Worm (Caenorhabditis elegans) whole organism, L1 larva: ENCODE results near the gene F10C1.1.

ENCODE experiments used
- C34B4.2 ChIP-seq: sonication (generic microtip); optimal IDR thresholded peaks from 2 replicates; lab custom pipeline; 2017; ENCODE audit warnings: mild to moderate bottlenecking, missing genetic modification characterization, missing compliant biosample characterization
- Y116A8C.19 ChIP-seq: sonication (generic microtip); optimal IDR thresholded peaks from 2 replicates; lab custom pipeline; 2016; ENCODE audit warnings: missing compliant biosample characterization, missing genetic modification characterization, borderline replicate concordance
- aha-1 ChIP-seq: fragments of 150-350 bp; optimal IDR thresholded peaks from 2 replicates; lab custom pipeline; 2014; ENCODE audit warnings: missing biosample characterization, missing genetic modification characterization
- alr-1 ChIP-seq: fragments of 200-800 bp; sonication (Bioruptor generic); optimal IDR thresholded peaks from 2 replicates; lab custom pipeline; 2018; ENCODE audit warnings: borderline replicate concordance, mild to moderate bottlenecking, missing genetic modification characterization, missing compliant biosample characterization
- aly-2 ChIP-seq: fragments of 150-350 bp; optimal IDR thresholded peaks from 2 replicates; lab custom pipeline; 2014; ENCODE audit warnings: missing biosample characterization, missing genetic modification characterization
- blmp-1 ChIP-seq: fragments of 150-350 bp; optimal IDR thresholded peaks from 2 replicates; lab custom pipeline; 2014; ENCODE audit warnings: missing biosample characterization, missing genetic modification characterization
- ceh-63 ChIP-seq: fragments of 200-800 bp; sonication (Bioruptor generic); optimal IDR thresholded peaks from 2 replicates; lab custom pipeline; 2018; ENCODE audit warnings: mild to moderate bottlenecking, missing genetic modification characterization, missing compliant biosample characterization
- ceh-8 ChIP-seq: fragments of 200-800 bp; sonication (Bioruptor generic); optimal IDR thresholded peaks from 2 replicates; lab custom pipeline; 2018; ENCODE audit warnings: mild to moderate bottlenecking, missing genetic modification characterization, moderate library complexity, missing compliant biosample characterization
- ceh-82 ChIP-seq, 3 experiments: fragments of 150-350 bp in 1 of 3; sonication (generic microtip) in 2 of 3; optimal IDR thresholded peaks; 2 replicates each; lab custom pipeline; 2014 to 2017; ENCODE audit warnings: missing biosample characterization in 3 of 3, missing genetic modification characterization in 3 of 3
- ceh-88 ChIP-seq: fragments of 200-800 bp; sonication (Bioruptor generic); IDR thresholded peaks from 2 replicates; pipeline ENCODE4 v1.3.6; 2022; ENCODE audit warnings: missing genetic modification characterization, missing compliant biosample characterization
- ceh-90 ChIP-seq: sonication (generic microtip); optimal IDR thresholded peaks from 2 replicates; lab custom pipeline; 2016; ENCODE audit warnings: missing genetic modification characterization, missing compliant biosample characterization
- ces-1 ChIP-seq: fragments of 150-350 bp; optimal IDR thresholded peaks from 2 replicates; lab custom pipeline; 2014; ENCODE audit warnings: missing biosample characterization, missing genetic modification reagents, missing genetic modification characterization
- efl-3 ChIP-seq: fragments of 200-800 bp; sonication (Bioruptor generic); optimal IDR thresholded peaks from 2 replicates; lab custom pipeline; 2018; ENCODE audit warnings: mild to moderate bottlenecking, missing genetic modification characterization, missing compliant biosample characterization
- egl-13 ChIP-seq: sonication (generic microtip); optimal IDR thresholded peaks from 2 replicates; lab custom pipeline; 2016; ENCODE audit warnings: missing genotype, missing genetic modification reagents, missing genetic modification characterization, missing compliant biosample characterization
- fkh-10 ChIP-seq: sonication (generic microtip); optimal IDR thresholded peaks from 2 replicates; lab custom pipeline; 2017; ENCODE audit warnings: missing biosample characterization, missing genetic modification reagents, missing genetic modification characterization
- fkh-8 ChIP-seq: sonication (generic microtip); optimal IDR thresholded peaks from 2 replicates; lab custom pipeline; 2016; ENCODE audit warnings: mild to moderate bottlenecking, missing genetic modification characterization, missing compliant biosample characterization
- fos-1 ChIP-seq: fragments of 150-350 bp; optimal IDR thresholded peaks from 2 replicates; lab custom pipeline; 2014; ENCODE audit warnings: missing biosample characterization, missing genetic modification characterization
- grh-1 ChIP-seq: fragments of 200-800 bp; sonication (Bioruptor generic); IDR thresholded peaks from 2 replicates; pipeline ENCODE4 v1.3.6; 2022; ENCODE audit warnings: missing genetic modification reagents, missing genetic modification characterization, missing compliant biosample characterization
- hlh-17 ChIP-seq: fragments of 200-800 bp; sonication (Bioruptor generic); optimal IDR thresholded peaks from 2 replicates; lab custom pipeline; 2018; ENCODE audit warnings: missing genetic modification characterization, mild to moderate bottlenecking, missing compliant biosample characterization, moderate library complexity, borderline replicate concordance
- hlh-4 ChIP-seq: sonication (generic microtip); optimal IDR thresholded peaks from 2 replicates; lab custom pipeline; 2016; ENCODE audit warnings: mild to moderate bottlenecking, missing genetic modification characterization, missing compliant biosample characterization
- hpl-2 ChIP-seq: fragments of 150-350 bp; optimal IDR thresholded peaks from 2 replicates; lab custom pipeline; 2014; ENCODE audit warnings: missing biosample characterization, missing genetic modification reagents, missing genetic modification characterization
- jun-1 ChIP-seq: fragments of 150-350 bp; optimal IDR thresholded peaks from 2 replicates; lab custom pipeline; 2014; ENCODE audit warnings: missing biosample characterization, missing genetic modification reagents, missing genetic modification characterization
- lin-14 ChIP-seq: fragments of 200-800 bp; sonication (Bioruptor generic); optimal IDR thresholded peaks from 2 replicates; lab custom pipeline; 2018; ENCODE audit warnings: mild to moderate bottlenecking, missing genetic modification characterization, moderate library complexity, missing compliant biosample characterization
- lir-3 ChIP-seq: sonication (generic microtip); optimal IDR thresholded peaks from 2 replicates; lab custom pipeline; 2016; ENCODE audit warnings: mild to moderate bottlenecking, missing genetic modification characterization, moderate library complexity, missing compliant biosample characterization; ENCODE audit not compliant: poor library complexity
- mab-9 ChIP-seq: fragments of 200-800 bp; sonication (Bioruptor generic); IDR thresholded peaks from 2 replicates; pipeline ENCODE4 v1.3.6; 2022; ENCODE audit warnings: missing genetic modification reagents, missing genetic modification characterization, missing compliant biosample characterization
- mep-1 ChIP-seq: fragments of 150-350 bp; optimal IDR thresholded peaks from 2 replicates; lab custom pipeline; 2014; ENCODE audit warnings: missing biosample characterization, missing genetic modification characterization
- nhr-12 ChIP-seq: sonication (generic microtip); optimal IDR thresholded peaks from 2 replicates; lab custom pipeline; 2017; ENCODE audit warnings: missing biosample characterization, missing genetic modification characterization
- nhr-19 ChIP-seq: fragments of 200-800 bp; sonication (Bioruptor generic); conservative IDR thresholded peaks from 2 replicates; pipeline ENCODE4 v1.3.6; 2022; ENCODE audit warnings: missing genetic modification characterization, missing compliant biosample characterization
- nhr-20 ChIP-seq: sonication (generic microtip); optimal IDR thresholded peaks from 2 replicates; lab custom pipeline; 2016; ENCODE audit warnings: mild to moderate bottlenecking, missing genetic modification characterization, missing compliant biosample characterization
- nhr-47 ChIP-seq: sonication (generic microtip); optimal IDR thresholded peaks from 2 replicates; lab custom pipeline; 2016; ENCODE audit warnings: mild to moderate bottlenecking, missing genetic modification characterization, moderate library complexity, missing compliant biosample characterization
- nhr-76 ChIP-seq: sonication (generic microtip); optimal IDR thresholded peaks from 2 replicates; lab custom pipeline; 2017; ENCODE audit warnings: missing biosample characterization, missing genetic modification characterization
- nhr-85 ChIP-seq: sonication (generic microtip); peaks from one replicate; lab custom pipeline; 2016; ENCODE audit warnings: missing genetic modification characterization, inconsistent platforms, missing compliant biosample characterization
- nhr-90 ChIP-seq: sonication (generic microtip); optimal IDR thresholded peaks from 2 replicates; lab custom pipeline; 2016; ENCODE audit warnings: mild to moderate bottlenecking, missing genetic modification characterization, missing compliant biosample characterization; ENCODE audit not compliant: poor library complexity
- pag-3 ChIP-seq: sonication (generic microtip); optimal IDR thresholded peaks from 2 replicates; lab custom pipeline; 2017; ENCODE audit warnings: missing genetic modification characterization, mild to moderate bottlenecking, missing compliant biosample characterization, antibody characterized with exemption, borderline replicate concordance; ENCODE audit not compliant: insufficient read depth
- pax-3 ChIP-seq: fragments of 200-800 bp; sonication (Bioruptor generic); optimal IDR thresholded peaks from 2 replicates; lab custom pipeline; 2018; ENCODE audit warnings: mild to moderate bottlenecking, missing genetic modification characterization, moderate library complexity, missing compliant biosample characterization
- rnt-1 ChIP-seq: sonication (generic microtip); optimal IDR thresholded peaks from 2 replicates; lab custom pipeline; 2016; ENCODE audit warnings: mild to moderate bottlenecking, missing genetic modification characterization, moderate library complexity, missing compliant biosample characterization
- skn-1 ChIP-seq: fragments of 150-350 bp; optimal IDR thresholded peaks from 2 replicates; lab custom pipeline; 2014; ENCODE audit warnings: missing biosample characterization, missing genetic modification characterization
- tbx-2 ChIP-seq: sonication (generic microtip); optimal IDR thresholded peaks from 2 replicates; lab custom pipeline; 2016; ENCODE audit warnings: missing genetic modification characterization, missing compliant biosample characterization
- unc-62 ChIP-seq: fragments of 150-350 bp; optimal IDR thresholded peaks from 2 replicates; lab custom pipeline; 2014; ENCODE audit warnings: missing biosample characterization, missing genetic modification reagents, missing genetic modification characterization
- unc-86 ChIP-seq: sonication (generic microtip); optimal IDR thresholded peaks from 2 replicates; lab custom pipeline; 2016; ENCODE audit warnings: missing genetic modification characterization, missing compliant biosample characterization
- unc-98 ChIP-seq: fragments of 200-800 bp; sonication (Bioruptor generic); IDR thresholded peaks from 2 replicates; pipeline ENCODE4 v1.3.6; 2022; ENCODE audit warnings: missing genetic modification characterization, missing compliant biosample characterization
- zag-1 ChIP-seq: fragments of 150-350 bp; optimal IDR thresholded peaks from 2 replicates; lab custom pipeline; 2014; ENCODE audit warnings: missing biosample characterization, missing genetic modification characterization
- zip-4 ChIP-seq: fragments of 200-800 bp; sonication (Bioruptor generic); optimal IDR thresholded peaks from 2 replicates; lab custom pipeline; 2018; ENCODE audit warnings: mild to moderate bottlenecking, missing genetic modification characterization, moderate library complexity, missing compliant biosample characterization

Gene F10C1.1

ce11 chrII:5781935-5782921 lies 8.2 kb downstream of the F10C1.1 start, which contains the start of gene K05F1.6 (continued):
- TF ChIP-seq pag-3 (no peak), nhr-76 (tag; lab: Kevin White, UChicago) (peak; percentile 20), jun-1 (tag; lab: Kevin White, UChicago) (peak; percentile 1), pax-3 (peak; percentile 19), rnt-1 (tag; lab: Kevin White, UChicago) (peak; percentile 78), unc-98 (0 out of 2 replicates have a peak, but pooled peaks have one; percentile 53), unc-62 (no peak), mab-9 (GFP tag; lab: Robert Waterston, UW) (no peak), hlh-17 (GFP tag; lab: Kevin White, UChicago) (no peak), ces-1 (GFP tag; lab: Kevin White, UChicago) (no peak), hlh-4 (no peak), aly-2 (no peak), nhr-47 (tag; lab: Kevin White, UChicago) (peak; percentile 73), alr-1 (tag; lab: Kevin White, UChicago) (no peak), ceh-88 (GFP tag; lab: Robert Waterston, UW) (no peak), ceh-90 (no peak), fkh-8 (peak; percentile 41), zip-4 (GFP tag; lab: Kevin White, UChicago) (peak; percentile 19), unc-86 (tag; lab: Kevin White, UChicago) (peak; percentile 9), egl-13 (tag; lab: Kevin White, UChicago) (peak; percentile 44), skn-1 (tag; lab: Kevin White, UChicago) (peak; percentile 11), nhr-85 (tag; lab: Kevin White, UChicago) (peak; percentile 53), ceh-8 (GFP tag; lab: Kevin White, UChicago) (peak; percentile 19), lin-14 (GFP tag; lab: Kevin White, UChicago) (peak; percentile 56), aha-1 (tag; lab: Kevin White, UChicago) (no peak), grh-1 (GFP tag; lab: Robert Waterston, UW) (0 out of 2 replicates have a peak, but pooled peaks have one; percentile 45), fos-1 (tag; lab: Kevin White, UChicago) (peak; percentile 29), hpl-2 (GFP tag; lab: Kevin White, UChicago) (no peak), ceh-63 (GFP tag; lab: Kevin White, UChicago) (no peak), lir-3 (tag; lab: Kevin White, UChicago) (no peak), mep-1 (peak; percentile 52), blmp-1 (tag; lab: Kevin White, UChicago) (no peak), ceh-82 (tag; optimal IDR thresholded peaks at IDR 0.05; lab: Kevin White, UChicago) (peak in 2 of 3 experiments; percentile 32), Y116A8C.19 (tag; lab: Kevin White, UChicago) (no peak), fkh-10 (GFP tag; lab: Kevin White, UChicago) (no peak), nhr-19 (peak; percentile 72), nhr-12 (tag; lab: Kevin White, UChicago) (no peak), zag-1 (tag; lab: Kevin White, UChicago) (no peak), efl-3 (GFP tag; lab: Kevin White, UChicago) (no peak), tbx-2 (tag; lab: Kevin White, UChicago) (peak; percentile 18), nhr-20 (peak; percentile 55), nhr-90 (tag; lab: Kevin White, UChicago) (peak; percentile 65), C34B4.2 (no peak)
